Fruit fly (Drosophila melanogaster) S2 (cell line): ENCODE measurements around the gene TFAM.

ENCODE experiments used
- CG8478 ChIP-seq: fragments of >200 bp; optimal IDR thresholded peaks from 2 replicates; lab custom pipeline; 2018
- CTCF ChIP-seq, 2 experiments: fragments of >200 bp; optimal IDR thresholded peaks; 2 replicates each; lab custom pipeline; 2018

DNA sequence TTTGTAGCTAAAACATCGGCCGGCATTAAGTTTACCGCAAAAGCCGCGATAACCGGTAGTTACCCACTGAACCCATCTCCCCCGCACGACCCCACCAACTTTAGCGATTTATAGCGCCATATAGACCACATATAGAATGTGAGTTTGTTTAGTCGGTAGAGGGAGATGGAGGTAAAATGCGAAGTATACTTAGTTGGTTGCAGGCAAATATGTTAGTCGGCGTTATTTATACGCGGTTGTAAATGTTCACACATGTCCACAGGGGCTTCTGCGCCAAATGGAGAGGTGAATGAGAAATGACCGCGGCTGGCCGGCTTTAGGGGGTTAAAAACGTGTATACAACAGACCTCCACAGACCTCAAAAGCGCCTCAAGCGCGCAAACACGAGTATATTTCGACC lies 31.1 kb downstream of the TFAM start:
- no peak for TF ChIP-seq CG8478 (lab: Kevin White, UChicago)
- no peak for TF ChIP-seq CTCF (optimal IDR thresholded peaks at IDR 0.05; lab: Kevin White, UChicago)
